Fruit fly (Drosophila melanogaster): ENCODE results near the gene CG14453.

The CG14453 gene

dm6 chr3L:22671699-22672276 lies 22.1 kb upstream of the CG14453 start (continued):
- TF ChIP-seq CG10543 (GFP tag; optimal IDR thresholded peaks at IDR 0.05) (peak; percentile 39), inv (GFP tag; IDR thresholded peaks at IDR 0.05; ENCODE audit: partially characterized antibody) (no peak), CG12391 (tag; optimal IDR thresholded peaks at IDR 0.05) (no peak), HmgZ (tag; optimal IDR thresholded peaks at IDR 0.05) (peak; percentile 30), pum (GFP tag; optimal IDR thresholded peaks at IDR 0.05) (no peak), shn (GFP tag; optimal IDR thresholded peaks at IDR 0.05) (no peak), Hr78 (GFP tag; optimal IDR thresholded peaks at IDR 0.05) (peak in 1 of 2 experiments; percentile 68)

dm6 chr3L:22680932-22681331 lies 13.0 kb upstream of the CG14453 start:
- TF ChIP-seq CG8765 (GFP tag; IDR thresholded peaks at IDR 0.05) (no peak), CG3163 (GFP tag; optimal IDR thresholded peaks at IDR 0.05) (no peak), CG14710 (tag; optimal IDR thresholded peaks at IDR 0.05) (peak; percentile 11), CG2199 (GFP tag; IDR thresholded peaks at IDR 0.05) (peak; percentile 70; the same call in 2 of the 3 replicates), CG8388 (GFP tag; optimal IDR thresholded peaks at IDR 0.05) (peak; percentile 75), Usf (GFP tag; optimal IDR thresholded peaks at IDR 0.05) (no peak), unpg (GFP tag; optimal IDR thresholded peaks at IDR 0.05) (no peak), ttk (GFP tag; IDR thresholded peaks at IDR 0.05) (no peak), emc (GFP tag; optimal IDR thresholded peaks at IDR 0.05) (no peak), da (GFP tag; optimal IDR thresholded peaks at IDR 0.05) (no peak), CTCF (GFP tag; optimal IDR thresholded peaks at IDR 0.05) (peak; percentile 62), CG15073 (GFP tag; optimal IDR thresholded peaks at IDR 0.05) (peak; percentile 73), crp (GFP tag; optimal IDR thresholded peaks at IDR 0.05) (no peak), BEAF-32 (GFP tag; optimal IDR thresholded peaks at IDR 0.05) (no peak), CG18262 (tag; optimal IDR thresholded peaks at IDR 0.05) (no peak), cato (GFP tag; optimal IDR thresholded peaks at IDR 0.05; ENCODE audit: borderline replicate concordance) (no peak), sr (GFP tag; IDR thresholded peaks at IDR 0.05) (no peak), CG15601 (tag; optimal IDR thresholded peaks at IDR 0.05) (peak; percentile 83), Opbp (GFP tag; IDR thresholded peaks at IDR 0.05; ENCODE audit: partially characterized antibody) (no peak), Doc2 (GFP tag; IDR thresholded peaks at IDR 0.05) (no peak), pzg (GFP tag; optimal IDR thresholded peaks at IDR 0.05) (no peak), grn (GFP tag; optimal IDR thresholded peaks at IDR 0.05) (peak; percentile 71), Ssrp (tag; optimal IDR thresholded peaks at IDR 0.05) (no peak)

- TF ChIP-seq cwo (GFP tag; optimal IDR thresholded peaks at IDR 0.05), result no peak
- no peak for TF ChIP-seq CG15011 (GFP tag; optimal IDR thresholded peaks at IDR 0.05)
- TF ChIP-seq CG32532 (GFP tag; IDR thresholded peaks at IDR 0.05), result no peak
- TF ChIP-seq CG8359 (GFP tag; optimal IDR thresholded peaks at IDR 0.05; ENCODE audit: borderline replicate concordance), result no peak
- no peak for TF ChIP-seq CG32772 (GFP tag; IDR thresholded peaks at IDR 0.05)
- TF ChIP-seq CG9817 (tag; optimal IDR thresholded peaks at IDR 0.05), result no peak
- no peak for TF ChIP-seq hkb (optimal IDR thresholded peaks at IDR 0.05)
- no peak for TF ChIP-seq hkb (GFP tag; IDR thresholded peaks at IDR 0.05)
- TF ChIP-seq chif (GFP tag; optimal IDR thresholded peaks at IDR 0.05), result no peak
- TF ChIP-seq fd3F (GFP tag; optimal IDR thresholded peaks at IDR 0.05), result no peak
- no peak for TF ChIP-seq CG14014 (GFP tag; IDR thresholded peaks at IDR 0.05)
- TF ChIP-seq Hr3 (GFP tag; optimal IDR thresholded peaks at IDR 0.05), result no peak
- no peak for TF ChIP-seq Bdp1 (GFP tag; optimal IDR thresholded peaks at IDR 0.05)
Observed at dm6 chr3L:22686987-22687386, 6.9 kb upstream of the CG14453 start, which contains the start of the genes CG14455 and CG14456. TSS of gene CG14455 (minus strand) at chr3L:22687087. TSS of gene CG14456 (plus strand) at chr3L:22687222.

Measured in whole organism, embryonic.